Fruit fly (Drosophila melanogaster): ENCODE results near the gene CG7714.

DNA sequence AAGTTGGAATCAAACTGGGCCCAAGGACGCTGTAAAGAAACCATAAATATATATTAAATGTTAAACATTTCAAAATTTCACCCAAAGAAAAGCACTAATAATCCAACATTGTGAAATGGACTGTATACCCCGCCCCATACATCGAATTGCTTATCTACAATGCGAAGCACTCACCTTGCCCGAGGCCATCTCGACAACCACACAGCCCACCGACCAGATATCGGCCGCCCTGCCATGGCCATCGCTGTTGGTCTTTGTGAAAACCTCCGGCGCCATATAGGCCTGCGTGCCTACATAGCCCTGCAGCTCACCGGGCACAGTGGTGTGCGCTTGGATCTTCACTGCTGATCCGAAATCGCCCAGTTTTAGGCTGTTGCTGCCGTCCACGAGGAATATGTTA lies 7.3 kb upstream of the CG7714 start:
- TF ChIP-seq CG10348 (GFP tag; IDR thresholded peaks at IDR 0.05), result no peak
- TF ChIP-seq CG12605 (GFP tag; IDR thresholded peaks at IDR 0.05), result no peak
- no peak for TF ChIP-seq EcR (GFP tag; optimal IDR thresholded peaks at IDR 0.05)
- no peak for TF ChIP-seq CG4496 (GFP tag; IDR thresholded peaks at IDR 0.05)
- no peak for TF ChIP-seq fd96Ca (GFP tag; IDR thresholded peaks at IDR 0.05)
- no peak for TF ChIP-seq Pif1A (GFP tag; optimal IDR thresholded peaks at IDR 0.05)
- TF ChIP-seq CG13204 (GFP tag; optimal IDR thresholded peaks at IDR 0.05), result no peak
- TF ChIP-seq gl (tag; optimal IDR thresholded peaks at IDR 0.05), result no peak
- TF ChIP-seq CG8301 (tag; optimal IDR thresholded peaks at IDR 0.05), result no peak
- TF ChIP-seq CG9948 (tag; optimal IDR thresholded peaks at IDR 0.05), result no peak
- no peak for TF ChIP-seq CG8159 (tag; optimal IDR thresholded peaks at IDR 0.05)
